Worm (Caenorhabditis elegans): ENCODE results near the gene F53C3.6.

The F53C3.6 gene

ce11 chrII:3911284-3911683 is 13.3 kb downstream of the F53C3.6 start:
- TF ChIP-seq unc-130 (GFP tag; optimal IDR thresholded peaks at IDR 0.05) (no peak), Y105C5A.15 (GFP tag; IDR thresholded peaks at IDR 0.05) (no peak), tra-1 (GFP tag; IDR thresholded peaks at IDR 0.05) (no peak), daf-8 (GFP tag; IDR thresholded peaks at IDR 0.05) (no peak), dmd-6 (GFP tag; IDR thresholded peaks at IDR 0.05) (peak; percentile 86), ces-1 (GFP tag; optimal IDR thresholded peaks at IDR 0.05) (no peak), Y48G9A.11 (GFP tag; IDR thresholded peaks at IDR 0.05) (no peak), Y5F2A.4 (GFP tag; optimal IDR thresholded peaks at IDR 0.05) (no peak), nhr-48 (tag; optimal IDR thresholded peaks at IDR 0.05) (no peak), D1046.2 (GFP tag; IDR thresholded peaks at IDR 0.05) (no peak), nhr-111 (GFP tag; optimal IDR thresholded peaks at IDR 0.05) (no peak), lin-29 (GFP tag; IDR thresholded peaks at IDR 0.05) (no peak), ZK337.2 (GFP tag; IDR thresholded peaks at IDR 0.05) (no peak), nhr-25 (tag; optimal IDR thresholded peaks at IDR 0.05; ENCODE audit: borderline replicate concordance, insufficient read depth) (no peak), zip-2 (tag; optimal IDR thresholded peaks at IDR 0.05) (no peak), ceh-44 (GFP tag; IDR thresholded peaks at IDR 0.05) (no peak), T26A8.4 (GFP tag; IDR thresholded peaks at IDR 0.05) (no peak), madf-5 (GFP tag; IDR thresholded peaks at IDR 0.05) (no peak), cey-2 (tag; optimal IDR thresholded peaks at IDR 0.05; ENCODE audit: borderline replicate concordance, insufficient read depth) (no peak), ceh-62 (tag; optimal IDR thresholded peaks at IDR 0.05) (no peak), rbr-2 (tag; optimal IDR thresholded peaks at IDR 0.05) (no peak), F10B5.3 (tag; optimal IDR thresholded peaks at IDR 0.05) (no peak), ama-1 (optimal IDR thresholded peaks at IDR 0.05) (no peak), spr-1 (tag; optimal IDR thresholded peaks at IDR 0.05) (no peak), dmd-9 (GFP tag; IDR thresholded peaks at IDR 0.05) (no peak), ceh-32 (tag; optimal IDR thresholded peaks at IDR 0.05; ENCODE audit: poor library complexity) (no peak), daf-12 (tag; optimal IDR thresholded peaks at IDR 0.05) (no peak), ztf-11 (tag; optimal IDR thresholded peaks at IDR 0.05) (no peak), nhr-11 (tag; optimal IDR thresholded peaks at IDR 0.05) (no peak), snpc-1.2 (GFP tag; IDR thresholded peaks at IDR 0.05) (no peak), zag-1 (tag; optimal IDR thresholded peaks at IDR 0.05) (no peak), mdt-29 (GFP tag; IDR thresholded peaks at IDR 0.05) (no peak), R02D3.7 (tag; optimal IDR thresholded peaks at IDR 0.05) (no peak), fkh-10 (GFP tag; optimal IDR thresholded peaks at IDR 0.05) (no peak), nhr-10 (tag; optimal IDR thresholded peaks at IDR 0.05) (no peak), mep-1 (tag; optimal IDR thresholded peaks at IDR 0.05) (no peak), F49E8.2 (tag; optimal IDR thresholded peaks at IDR 0.05; ENCODE audit: borderline replicate concordance) (no peak), sdz-12 (GFP tag; optimal IDR thresholded peaks at IDR 0.05) (no peak), F26F4.8 (GFP tag; conservative IDR thresholded peaks at IDR 0.05) (no peak), ZK546.5 (tag; optimal IDR thresholded peaks at IDR 0.05) (no peak), mes-2 (tag; optimal IDR thresholded peaks at IDR 0.05; ENCODE audit: poor library complexity, severe bottlenecking) (peak; percentile 9), mxl-2 (GFP tag; conservative IDR thresholded peaks at IDR 0.05) (no peak), arid-1 (GFP tag; conservative IDR thresholded peaks at IDR 0.05) (no peak), ztf-7 (tag; optimal IDR thresholded peaks at IDR 0.05) (no peak), tag-97 (GFP tag; IDR thresholded peaks at IDR 0.05) (no peak), hmg-1.1 (GFP tag; IDR thresholded peaks at IDR 0.05) (no peak), T20F7.1 (GFP tag; optimal IDR thresholded peaks at IDR 0.05) (no peak), daf-16 (GFP tag; optimal IDR thresholded peaks at IDR 0.05) (peak; percentile 25 to 48), daf-16 (tag; optimal IDR thresholded peaks at IDR 0.05) (peak; percentile 99), lir-3 (tag; optimal IDR thresholded peaks at IDR 0.05) (no peak), madf-9 (GFP tag; conservative IDR thresholded peaks at IDR 0.05) (no peak), mdl-1 (tag; optimal IDR thresholded peaks at IDR 0.05) (peak in 1 of 2 experiments; percentile 54), skn-1 (tag; optimal IDR thresholded peaks at IDR 0.05) (no peak)
